Worm (Caenorhabditis elegans): ENCODE results near the gene riok-3.
A peak's percentile ranks its signal among the peaks of the same experiment; 100 is the strongest.

The riok-3 gene

ce11 chrIII:9804997-9805610 is at the start of gene riok-3:
Gene riok-3 (minus strand): TSS chrIII:9805011.
- TF ChIP-seq zag-1 (tag; optimal IDR thresholded peaks at IDR 0.05) (no peak), fos-1 (tag; optimal IDR thresholded peaks at IDR 0.05) (no peak), nhr-11 (tag; optimal IDR thresholded peaks at IDR 0.05) (no peak), F13H6.1 (tag; optimal IDR thresholded peaks at IDR 0.05) (no peak), crh-2 (tag; optimal IDR thresholded peaks at IDR 0.05) (no peak), snpc-4 (tag; optimal IDR thresholded peaks at IDR 0.05) (no peak), alr-1 (tag; optimal IDR thresholded peaks at IDR 0.05) (no peak), unc-55 (GFP tag; optimal IDR thresholded peaks at IDR 0.05) (no peak), aly-2 (tag; optimal IDR thresholded peaks at IDR 0.05) (no peak), R02D3.7 (tag; optimal IDR thresholded peaks at IDR 0.05) (no peak), blmp-1 (tag; optimal IDR thresholded peaks at IDR 0.05; ENCODE audit: insufficient read depth) (no peak), lin-39 (tag; optimal IDR thresholded peaks at IDR 0.05) (no peak), mdl-1 (tag; optimal IDR thresholded peaks at IDR 0.05) (no peak), ztf-1 (GFP tag; conservative IDR thresholded peaks at IDR 0.05) (no peak), mbf-1 (tag; optimal IDR thresholded peaks at IDR 0.05) (no peak), nhr-6 (tag; optimal IDR thresholded peaks at IDR 0.05) (no peak), nhr-23 (tag; optimal IDR thresholded peaks at IDR 0.05) (no peak), nhr-129 (tag; optimal IDR thresholded peaks at IDR 0.05) (peak; percentile 96), nhr-77 (tag; optimal IDR thresholded peaks at IDR 0.05) (no peak), ceh-16 (tag; optimal IDR thresholded peaks at IDR 0.05) (no peak), mab-5 (tag; optimal IDR thresholded peaks at IDR 0.05) (no peak), lsy-2 (tag; optimal IDR thresholded peaks at IDR 0.05) (peak in 1 of 2 experiments; percentile 19), elt-3 (tag; optimal IDR thresholded peaks at IDR 0.05) (no peak), ama-1 (optimal IDR thresholded peaks at IDR 0.05) (no peak), C34F6.9 (tag; optimal IDR thresholded peaks at IDR 0.05) (no peak), gmeb-1 (tag; optimal IDR thresholded peaks at IDR 0.05) (peak; percentile 19), sma-9 (GFP tag; optimal IDR thresholded peaks at IDR 0.05) (no peak), sma-9 (tag; optimal IDR thresholded peaks at IDR 0.05) (no peak), dmd-4 (tag; optimal IDR thresholded peaks at IDR 0.05) (no peak), nhr-21 (tag; optimal IDR thresholded peaks at IDR 0.05) (peak; percentile 26), sma-3 (GFP tag; optimal IDR thresholded peaks at IDR 0.05) (peak; percentile 42), ztf-4 (tag; optimal IDR thresholded peaks at IDR 0.05) (peak; percentile 46), nhr-12 (tag; optimal IDR thresholded peaks at IDR 0.05) (no peak), ceh-82 (tag; optimal IDR thresholded peaks at IDR 0.05) (no peak), lin-13 (GFP tag; optimal IDR thresholded peaks at IDR 0.05) (peak; percentile 37), elt-1 (tag; optimal IDR thresholded peaks at IDR 0.05) (no peak), sem-4 (tag; optimal IDR thresholded peaks at IDR 0.05) (no peak), lin-11 (tag; optimal IDR thresholded peaks at IDR 0.05) (no peak), unc-62 (GFP tag; optimal IDR thresholded peaks at IDR 0.05) (no peak), egl-27 (tag; optimal IDR thresholded peaks at IDR 0.05) (no peak), skn-1 (tag; optimal IDR thresholded peaks at IDR 0.05) (no peak), ztf-11 (tag; optimal IDR thresholded peaks at IDR 0.05) (no peak), peb-1 (tag; optimal IDR thresholded peaks at IDR 0.05) (no peak), ZK546.5 (tag; optimal IDR thresholded peaks at IDR 0.05) (no peak), unc-39 (tag; optimal IDR thresholded peaks at IDR 0.05) (no peak), Y55F3AM.14 (GFP tag; optimal IDR thresholded peaks at IDR 0.05) (no peak), nhr-10 (tag; optimal IDR thresholded peaks at IDR 0.05) (no peak), nhr-237 (tag; optimal IDR thresholded peaks at IDR 0.05) (no peak), nhr-25 (tag; optimal IDR thresholded peaks at IDR 0.05) (no peak)

Measured in whole organism, L2 larva.